Fruit fly (Drosophila melanogaster) whole organism, adult: Measurements from ENCODE around the gene Etl1.

Experiments used
- cic ChIP-seq: fragments of 200-800 bp; sonication (Bioruptor generic); optimal IDR thresholded peaks from 2 replicates; lab custom pipeline; 2017; ENCODE audit warnings: missing biosample characterization, mild to moderate bottlenecking, missing genetic modification characterization, moderate library complexity
- ovo ChIP-seq: fragments of 200-800 bp; sonication (Bioruptor generic); optimal IDR thresholded peaks from 2 replicates; lab custom pipeline; 2016; ENCODE audit warnings: missing biosample characterization, missing genetic modification characterization
- pad ChIP-seq: fragments of 200-800 bp; sonication (Bioruptor generic); optimal IDR thresholded peaks from 3 replicates; lab custom pipeline; 2017; ENCODE audit warnings: missing biosample characterization, missing genetic modification characterization, mild to moderate bottlenecking, moderate library complexity, missing genetic modification reagents

DNA sequence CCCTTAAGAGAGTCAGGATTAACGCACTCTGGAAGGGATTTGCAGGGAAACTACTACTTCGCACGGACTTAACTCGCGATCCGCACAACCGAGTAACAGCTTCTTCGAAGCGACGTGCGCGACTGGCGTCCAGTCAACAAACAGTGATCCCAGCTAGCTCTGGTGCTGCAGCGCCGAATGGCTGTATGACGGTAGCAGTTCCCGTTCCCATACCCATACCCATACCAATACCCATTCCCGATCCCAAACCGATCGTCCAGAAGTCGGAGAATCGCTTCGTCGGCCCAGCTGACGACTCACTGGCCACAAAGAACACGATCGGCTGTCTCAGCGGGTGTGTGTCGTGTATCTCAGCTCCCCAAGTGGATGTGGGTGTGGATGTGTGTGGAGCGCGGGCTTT lies 34.9 kb upstream of the Etl1 start, which contains the start of gene CG5853:
- TF ChIP-seq cic (GFP tag; lab: Kevin White, UChicago) = peak; percentile 79
- TF ChIP-seq ovo (GFP tag; lab: Kevin White, UChicago) = peak; percentile 37
- TF ChIP-seq pad (GFP tag; lab: Kevin White, UChicago) = peak; percentile 33
